Fruit fly (Drosophila melanogaster) whole organism, adult: ENCODE measurements around the gene CG7025.

ENCODE experiments used
- CG11617 ChIP-seq: fragments of 200-800 bp; sonication (Bioruptor generic); optimal IDR thresholded peaks from 2 replicates; lab custom pipeline; 2017; ENCODE audit warnings: mild to moderate bottlenecking, missing biosample characterization, missing genetic modification reagents, missing genetic modification characterization
- CG12768 ChIP-seq: fragments of 200-800 bp; sonication (Bioruptor generic); optimal IDR thresholded peaks from 2 replicates; lab custom pipeline; 2017; ENCODE audit warnings: missing biosample characterization, missing genetic modification characterization, mild to moderate bottlenecking, moderate library complexity, missing genetic modification reagents
- CG14711 ChIP-seq: fragments of 200-800 bp; sonication (Bioruptor generic); optimal IDR thresholded peaks from 2 replicates; lab custom pipeline; 2018; ENCODE audit warnings: missing biosample characterization, mild to moderate bottlenecking, missing genetic modification characterization, moderate library complexity
- CG1620 ChIP-seq: fragments of 200-800 bp; sonication (Bioruptor generic); optimal IDR thresholded peaks from 2 replicates; lab custom pipeline; 2016; ENCODE audit warnings: missing biosample characterization, missing genetic modification characterization
- CG33017 ChIP-seq: fragments of 200-800 bp; sonication (Bioruptor generic); optimal IDR thresholded peaks from 2 replicates; lab custom pipeline; 2018; ENCODE audit warnings: missing biosample characterization, mild to moderate bottlenecking, missing genetic modification characterization, moderate library complexity
- CG5204 ChIP-seq: fragments of 200-800 bp; sonication (Bioruptor generic); optimal IDR thresholded peaks from 2 replicates; lab custom pipeline; 2016; ENCODE audit warnings: missing biosample characterization, missing genetic modification characterization
- CG7045 ChIP-seq: fragments of 200-800 bp; sonication (Bioruptor generic); optimal IDR thresholded peaks from 2 replicates; lab custom pipeline; 2017; ENCODE audit warnings: missing biosample characterization, mild to moderate bottlenecking, missing genetic modification characterization
- CG7101 ChIP-seq: fragments of 200-800 bp; sonication (Bioruptor generic); optimal IDR thresholded peaks from 2 replicates; lab custom pipeline; 2018; ENCODE audit warnings: missing biosample characterization, mild to moderate bottlenecking, missing genetic modification characterization, moderate library complexity
- Clk ChIP-seq: fragments of 200-800 bp; sonication (Bioruptor generic); optimal IDR thresholded peaks from 2 replicates; lab custom pipeline; 2017; ENCODE audit warnings: missing biosample characterization, missing genetic modification characterization
- Crg-1 ChIP-seq: fragments of 200-800 bp; sonication (Bioruptor generic); optimal IDR thresholded peaks from 2 replicates; lab custom pipeline; 2016; ENCODE audit warnings: missing biosample characterization, missing genetic modification characterization
- Hr96 ChIP-seq: fragments of 200-800 bp; sonication (Bioruptor generic); optimal IDR thresholded peaks from 2 replicates; lab custom pipeline; 2016; ENCODE audit warnings: missing biosample characterization, missing genetic modification characterization
- Mnt ChIP-seq: fragments of 200-800 bp; sonication (Bioruptor generic); optimal IDR thresholded peaks from 2 replicates; lab custom pipeline; 2016; ENCODE audit warnings: missing biosample characterization, mild to moderate bottlenecking, missing genetic modification characterization
- bab1 ChIP-seq: fragments of 200-800 bp; sonication (Bioruptor generic); optimal IDR thresholded peaks from 3 replicates; lab custom pipeline; 2019; ENCODE audit warnings: missing biosample characterization, mild to moderate bottlenecking, missing genetic modification characterization, moderate library complexity
- cic ChIP-seq: fragments of 200-800 bp; sonication (Bioruptor generic); optimal IDR thresholded peaks from 2 replicates; lab custom pipeline; 2017; ENCODE audit warnings: missing biosample characterization, mild to moderate bottlenecking, missing genetic modification characterization, moderate library complexity
- cnc ChIP-seq, 2 experiments: fragments of >200 bp; optimal IDR thresholded peaks; 2 replicates each; lab custom pipeline; 2017
- kay ChIP-seq: fragments of 200-800 bp; sonication (Bioruptor generic); peaks from one replicate; lab custom pipeline; 2016; ENCODE audit warnings: missing biosample characterization, missing genetic modification characterization, borderline replicate concordance
- ovo ChIP-seq: fragments of 200-800 bp; sonication (Bioruptor generic); optimal IDR thresholded peaks from 2 replicates; lab custom pipeline; 2016; ENCODE audit warnings: missing biosample characterization, missing genetic modification characterization
- pad ChIP-seq: fragments of 200-800 bp; sonication (Bioruptor generic); optimal IDR thresholded peaks from 3 replicates; lab custom pipeline; 2017; ENCODE audit warnings: missing biosample characterization, missing genetic modification characterization, mild to moderate bottlenecking, moderate library complexity, missing genetic modification reagents
- tj ChIP-seq: fragments of 200-800 bp; sonication (Bioruptor generic); optimal IDR thresholded peaks from 3 replicates; lab custom pipeline; 2017; ENCODE audit warnings: missing biosample characterization, mild to moderate bottlenecking, missing genetic modification characterization, moderate library complexity
- toe ChIP-seq: fragments of 200-800 bp; sonication (Bioruptor generic); optimal IDR thresholded peaks from 2 replicates; lab custom pipeline; 2016; ENCODE audit warnings: missing biosample characterization, missing genetic modification characterization

The CG7025 gene

dm6 chr2L:7690961-7691360 is 1.5 kb downstream of the CG7025 start, which contains the start of gene CG18585:
Gene CG18585 (minus strand): TSS chr2L:7691061.
- TF ChIP-seq CG11617 (GFP tag; lab: Kevin White, UChicago) (no peak), CG14711 (tag; lab: Kevin White, UChicago) (no peak), Hr96 (no peak), pad (GFP tag; lab: Kevin White, UChicago) (no peak), bab1 (GFP tag; lab: Kevin White, UChicago) (no peak), ovo (GFP tag; lab: Kevin White, UChicago) (no peak), CG12768 (GFP tag; lab: Kevin White, UChicago) (no peak), toe (GFP tag; lab: Kevin White, UChicago) (no peak), cic (GFP tag; lab: Kevin White, UChicago) (no peak)

DNA sequence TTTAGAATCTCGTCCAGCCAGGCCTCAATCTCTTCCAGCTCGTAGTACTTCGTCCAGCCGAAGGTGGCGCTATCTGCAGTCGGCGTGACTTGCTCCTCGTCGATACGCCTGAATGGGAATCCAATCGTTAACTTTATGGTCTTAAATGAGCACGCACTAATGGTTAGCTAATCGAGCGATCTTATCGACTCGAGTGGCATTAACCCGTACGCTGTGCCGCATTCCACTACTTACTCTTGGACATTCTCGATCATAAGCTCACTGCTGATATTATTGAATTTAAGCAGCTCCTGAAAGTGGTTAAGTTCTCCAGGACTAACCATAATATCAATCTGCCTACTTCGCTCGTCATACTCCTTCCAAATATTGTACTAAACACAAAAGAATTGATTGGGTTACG is 2.0 kb downstream of the CG7025 start:
- TF ChIP-seq Clk (GFP tag; lab: Kevin White, UChicago): no peak
- no peak for TF ChIP-seq cnc (optimal IDR thresholded peaks at IDR 0.05; lab: Kevin White, UChicago)

dm6 chr2L:7685290-7685689 is 7.2 kb downstream of the CG7025 start:
- TF ChIP-seq CG33017 (tag; lab: Kevin White, UChicago) (peak; percentile 41), cic (GFP tag; lab: Kevin White, UChicago) (peak; percentile 76), cnc (optimal IDR thresholded peaks at IDR 0.05; lab: Kevin White, UChicago) (no peak), toe (GFP tag; lab: Kevin White, UChicago) (no peak), Hr96 (no peak), kay (GFP tag; lab: Kevin White, UChicago) (peak; percentile 92), Clk (GFP tag; lab: Kevin White, UChicago) (no peak), CG14711 (tag; lab: Kevin White, UChicago) (no peak), CG12768 (GFP tag; lab: Kevin White, UChicago) (peak; percentile 61), bab1 (GFP tag; lab: Kevin White, UChicago) (no peak), Crg-1 (GFP tag; lab: Kevin White, UChicago) (no peak), CG5204 (no peak), ovo (GFP tag; lab: Kevin White, UChicago) (no peak), CG11617 (GFP tag; lab: Kevin White, UChicago) (no peak), Mnt (GFP tag; lab: Kevin White, UChicago) (peak; percentile 34), CG1620 (GFP tag; lab: Kevin White, UChicago) (no peak), pad (GFP tag; lab: Kevin White, UChicago) (no peak), CG7101 (no peak), CG7045 (GFP tag; lab: Kevin White, UChicago) (no peak)

- TF ChIP-seq kay (GFP tag; lab: Kevin White, UChicago) (peak; percentile 12), CG7101 (no peak), toe (GFP tag; lab: Kevin White, UChicago) (no peak), Mnt (GFP tag; lab: Kevin White, UChicago) (no peak), CG7045 (GFP tag; lab: Kevin White, UChicago) (no peak)
These were observed 12.2 kb downstream of the CG7025 start for dm6 chr2L:7680298-7680697.

DNA sequence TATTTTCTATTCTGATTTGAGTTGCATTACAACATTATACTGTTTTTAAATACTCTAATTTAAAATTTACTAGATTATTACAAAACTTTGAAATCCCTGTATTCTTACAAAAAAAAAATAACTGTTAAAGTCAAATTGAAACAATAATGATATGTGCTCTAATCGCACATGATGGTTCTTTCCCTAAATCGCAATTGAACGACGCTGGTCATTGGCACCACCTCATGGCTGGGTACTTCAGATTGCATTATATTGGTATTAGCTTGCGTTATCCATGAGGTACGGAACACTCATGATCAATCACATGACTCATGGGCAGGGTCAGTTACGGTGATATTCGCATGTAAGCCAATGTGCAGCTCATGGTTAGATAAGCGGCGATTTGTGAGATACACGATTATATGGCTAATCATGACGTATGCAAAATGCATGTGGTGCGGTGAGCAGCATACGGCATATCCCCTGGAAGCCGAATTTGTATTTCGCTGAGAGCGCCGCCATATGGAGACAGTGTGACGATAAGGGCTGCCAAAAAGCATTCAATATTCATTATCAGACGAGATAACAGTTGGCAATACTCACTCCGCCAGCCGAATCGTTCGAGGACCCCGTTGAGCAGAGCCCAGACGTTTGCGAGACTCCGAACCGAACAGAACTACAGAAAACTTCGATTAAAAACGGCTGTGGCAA is 14.2 kb downstream of the CG7025 start:
- peak; percentile 30 for TF ChIP-seq cic (GFP tag; lab: Kevin White, UChicago)
- no peak for TF ChIP-seq bab1 (GFP tag; lab: Kevin White, UChicago)
- peak; percentile 87 for TF ChIP-seq kay (GFP tag; lab: Kevin White, UChicago)
- TF ChIP-seq CG7045 (GFP tag; lab: Kevin White, UChicago): no peak
- TF ChIP-seq Hr96: no peak
- TF ChIP-seq toe (GFP tag; lab: Kevin White, UChicago): no peak
- no peak for TF ChIP-seq CG14711 (tag; lab: Kevin White, UChicago)
- TF ChIP-seq CG33017 (tag; lab: Kevin White, UChicago): no peak
- TF ChIP-seq CG7101: no peak
- TF ChIP-seq pad (GFP tag; lab: Kevin White, UChicago): no peak
- TF ChIP-seq tj: no peak
- TF ChIP-seq CG5204: no peak
- TF ChIP-seq Mnt (GFP tag; lab: Kevin White, UChicago): peak; percentile 47
- no peak for TF ChIP-seq CG1620 (GFP tag; lab: Kevin White, UChicago)
- TF ChIP-seq Crg-1 (GFP tag; lab: Kevin White, UChicago): no peak
- no peak for TF ChIP-seq cnc (optimal IDR thresholded peaks at IDR 0.05; lab: Kevin White, UChicago)
- no peak for TF ChIP-seq CG12768 (GFP tag; lab: Kevin White, UChicago)
- no peak for TF ChIP-seq ovo (GFP tag; lab: Kevin White, UChicago)

- TF ChIP-seq bab1 (GFP tag; lab: Kevin White, UChicago) (no peak), CG12768 (GFP tag; lab: Kevin White, UChicago) (no peak), pad (GFP tag; lab: Kevin White, UChicago) (no peak), CG33017 (tag; lab: Kevin White, UChicago) (no peak), Crg-1 (GFP tag; lab: Kevin White, UChicago) (no peak), CG5204 (no peak), ovo (GFP tag; lab: Kevin White, UChicago) (no peak), Hr96 (no peak), Mnt (GFP tag; lab: Kevin White, UChicago) (no peak), CG11617 (GFP tag; lab: Kevin White, UChicago) (no peak), toe (GFP tag; lab: Kevin White, UChicago) (no peak), cic (GFP tag; lab: Kevin White, UChicago) (no peak), tj (no peak), cnc (optimal IDR thresholded peaks at IDR 0.05; lab: Kevin White, UChicago) (no peak), CG1620 (GFP tag; lab: Kevin White, UChicago) (no peak), CG7101 (no peak), CG14711 (tag; lab: Kevin White, UChicago) (no peak), Clk (GFP tag; lab: Kevin White, UChicago) (no peak), kay (GFP tag; lab: Kevin White, UChicago) (no peak), CG7045 (GFP tag; lab: Kevin White, UChicago) (no peak)
These were observed 15.5 kb downstream of the CG7025 start for dm6 chr2L:7676982-7677381.
